Fruit fly (Drosophila melanogaster) whole organism, wandering third instar larva: ENCODE results near the gene CG43229.

Experiments
- CG32264 ChIP-seq: fragments of 200-800 bp; sonication (Bioruptor generic); optimal IDR thresholded peaks from 2 replicates; lab custom pipeline; 2016; ENCODE audit warnings: missing biosample characterization, missing genetic modification characterization
- Dfd ChIP-seq: fragments of >200 bp; optimal IDR thresholded peaks from 2 replicates; lab custom pipeline; 2017; ENCODE audit warnings: missing biosample characterization, missing genetic modification characterization
- HLH106 ChIP-seq: fragments of 200-800 bp; optimal IDR thresholded peaks from 3 replicates; lab custom pipeline; 2019; ENCODE audit warnings: missing biosample characterization, mild to moderate bottlenecking, missing genetic modification characterization, moderate library complexity
- Hr83 ChIP-seq: fragments of 200-300 bp; sonication (Bioruptor generic); optimal IDR thresholded peaks from 2 replicates; lab custom pipeline; 2016; ENCODE audit warnings: missing biosample characterization, mild to moderate bottlenecking, missing genetic modification characterization, moderate library complexity; ENCODE audit not compliant: poor library complexity, severe bottlenecking
- Myc ChIP-seq: fragments of >200 bp; optimal IDR thresholded peaks from 2 replicates; lab custom pipeline; 2017
- br ChIP-seq: fragments of 200-800 bp; sonication (Bioruptor generic); optimal IDR thresholded peaks from 2 replicates; lab custom pipeline; 2016; ENCODE audit warnings: missing biosample characterization, missing genetic modification characterization
- brk ChIP-seq: fragments of 200-800 bp; sonication (Bioruptor generic); optimal IDR thresholded peaks from 2 replicates; lab custom pipeline; 2016; ENCODE audit warnings: missing biosample characterization, mild to moderate bottlenecking, missing genetic modification characterization
- pan ChIP-seq: fragments of >200 bp; optimal IDR thresholded peaks from 2 replicates; lab custom pipeline; 2017
- psq ChIP-seq: fragments of 200-800 bp; sonication (Bioruptor generic); optimal IDR thresholded peaks from 3 replicates; lab custom pipeline; 2017; ENCODE audit warnings: missing biosample characterization, mild to moderate bottlenecking, missing genetic modification characterization, moderate library complexity

- no peak for TF ChIP-seq psq (GFP tag; lab: Kevin White, UChicago)
- no peak for TF ChIP-seq Myc (lab: Kevin White, UChicago)
- no peak for TF ChIP-seq CG32264 (GFP tag; lab: Kevin White, UChicago)
- TF ChIP-seq brk = no peak
- TF ChIP-seq Dfd (GFP tag; lab: Kevin White, UChicago) = no peak
- no peak for TF ChIP-seq pan (lab: Kevin White, UChicago)
- TF ChIP-seq Hr83 (GFP tag; lab: Kevin White, UChicago) = no peak
- no peak for TF ChIP-seq br
- no peak for TF ChIP-seq HLH106 (tag; lab: Kevin White, UChicago)
Measured at dm6 chrX:18116811-18117383, 21.4 kb upstream of the CG43229 start, which contains the start of gene wupA.
